Worm (Caenorhabditis elegans) whole organism, L3 larva: ENCODE results near the gene idpa-2.

ENCODE experiments used
- R02D3.7 ChIP-seq: fragments of 150-350 bp; optimal IDR thresholded peaks from 2 replicates; lab custom pipeline; 2014; ENCODE audit warnings: missing biosample characterization, missing genetic modification characterization
- aly-2 ChIP-seq: fragments of 150-350 bp; optimal IDR thresholded peaks from 2 replicates; lab custom pipeline; 2014; ENCODE audit warnings: missing biosample characterization, missing genetic modification characterization
- ama-1 ChIP-seq: fragments of 150-350 bp; optimal IDR thresholded peaks from 2 replicates; lab custom pipeline; 2018
- ceh-28 ChIP-seq: fragments of 150-350 bp; optimal IDR thresholded peaks from 2 replicates; lab custom pipeline; 2014; ENCODE audit warnings: missing biosample characterization, missing genetic modification reagents, missing genetic modification characterization
- ceh-82 ChIP-seq: fragments of 150-350 bp; optimal IDR thresholded peaks from 2 replicates; lab custom pipeline; 2014; ENCODE audit warnings: missing biosample characterization, missing genetic modification characterization
- daf-12 ChIP-seq: fragments of 150-350 bp; optimal IDR thresholded peaks from 2 replicates; lab custom pipeline; 2014; ENCODE audit warnings: missing biosample characterization, missing genetic modification reagents, missing genetic modification characterization
- egl-5 ChIP-seq: fragments of 150-350 bp; optimal IDR thresholded peaks from 2 replicates; lab custom pipeline; 2017; ENCODE audit warnings: missing biosample characterization, missing genetic modification reagents, missing genetic modification characterization, inconsistent platforms
- elt-2 ChIP-seq: sonication (generic microtip); optimal IDR thresholded peaks from 2 replicates; lab custom pipeline; 2016; ENCODE audit warnings: missing genetic modification reagents, mild to moderate bottlenecking, missing genetic modification characterization, missing compliant biosample characterization
- elt-3 ChIP-seq, 3 experiments: fragments of 150-350 bp in 1 of 3; sonication (generic microtip) in 2 of 3; optimal IDR thresholded peaks; 2 replicates in 2 of 3; 4 replicates in 1 of 3; lab custom pipeline; 2014 to 2017; ENCODE audit warnings: missing biosample characterization in 3 of 3, missing genetic modification characterization in 3 of 3
- eor-1 ChIP-seq, 2 experiments: fragments of 150-350 bp; optimal IDR thresholded peaks; 2 replicates each; lab custom pipeline; 2014 to 2018; ENCODE audit warnings: missing biosample characterization in 2 of 2, missing genetic modification characterization in 2 of 2
- fkh-10 ChIP-seq: sonication (generic microtip); optimal IDR thresholded peaks from 2 replicates; lab custom pipeline; 2017; ENCODE audit warnings: missing biosample characterization, missing genetic modification reagents, missing genetic modification characterization
- fkh-2 ChIP-seq: fragments of 150-350 bp; optimal IDR thresholded peaks from 2 replicates; lab custom pipeline; 2014; ENCODE audit warnings: missing biosample characterization, missing genetic modification reagents, missing genetic modification characterization
- fos-1 ChIP-seq: fragments of 150-350 bp; optimal IDR thresholded peaks from 2 replicates; lab custom pipeline; 2014; ENCODE audit warnings: missing biosample characterization, missing genetic modification characterization
- hmg-11 ChIP-seq: sonication (generic microtip); optimal IDR thresholded peaks from 2 replicates; lab custom pipeline; 2016; ENCODE audit warnings: missing genetic modification characterization, missing compliant biosample characterization
- lin-15B ChIP-seq: fragments of 150-350 bp; optimal IDR thresholded peaks from 2 replicates; lab custom pipeline; 2014; ENCODE audit warnings: missing biosample characterization, missing genetic modification characterization
- lin-39 ChIP-seq: fragments of 150-350 bp; optimal IDR thresholded peaks from 2 replicates; lab custom pipeline; 2018; ENCODE audit warnings: missing biosample characterization, missing genetic modification reagents, missing genetic modification characterization
- lsy-12 ChIP-seq: sonication (generic microtip); optimal IDR thresholded peaks from 2 replicates; lab custom pipeline; 2016; ENCODE audit warnings: mild to moderate bottlenecking, missing genetic modification characterization, missing compliant biosample characterization
- mdl-1 ChIP-seq: fragments of 150-350 bp; optimal IDR thresholded peaks from 2 replicates; lab custom pipeline; 2014; ENCODE audit warnings: missing biosample characterization, missing genetic modification characterization
- mml-1 ChIP-seq: fragments of 150-350 bp; sonication (generic microtip); optimal IDR thresholded peaks from 3 replicates; lab custom pipeline; 2014; ENCODE audit warnings: missing biosample characterization, missing genetic modification characterization
- nfya-1 ChIP-seq: sonication (generic microtip); optimal IDR thresholded peaks from 2 replicates; lab custom pipeline; 2017; ENCODE audit warnings: missing genetic modification characterization, mild to moderate bottlenecking, missing compliant biosample characterization, antibody characterized with exemption, moderate library complexity; ENCODE audit not compliant: insufficient read depth
- nhr-11 ChIP-seq: fragments of 150-350 bp; optimal IDR thresholded peaks from 2 replicates; lab custom pipeline; 2014; ENCODE audit warnings: missing biosample characterization, missing genetic modification characterization
- nhr-12 ChIP-seq: fragments of 150-350 bp; optimal IDR thresholded peaks from 2 replicates; lab custom pipeline; 2014; ENCODE audit warnings: missing biosample characterization, missing genetic modification characterization
- nhr-237 ChIP-seq: fragments of 150-350 bp; optimal IDR thresholded peaks from 2 replicates; lab custom pipeline; 2014; ENCODE audit warnings: missing biosample characterization, missing genetic modification characterization
- nhr-25 ChIP-seq: sonication (generic microtip); optimal IDR thresholded peaks from 2 replicates; lab custom pipeline; 2017; ENCODE audit warnings: missing biosample characterization, missing genetic modification characterization
- nhr-28 ChIP-seq: fragments of 150-350 bp; optimal IDR thresholded peaks from 2 replicates; lab custom pipeline; 2014; ENCODE audit warnings: missing biosample characterization, missing genetic modification characterization
- pha-4 ChIP-seq: fragments of 150-350 bp; optimal IDR thresholded peaks from 2 replicates; lab custom pipeline; 2014; ENCODE audit warnings: missing biosample characterization, missing genetic modification reagents, missing genetic modification characterization
- pqm-1 ChIP-seq: fragments of 150-350 bp; optimal IDR thresholded peaks from 2 replicates; lab custom pipeline; 2017; ENCODE audit warnings: missing biosample characterization, missing genetic modification characterization, inconsistent platforms
- sea-2 ChIP-seq: fragments of 150-350 bp; sonication (generic microtip); optimal IDR thresholded peaks from 4 replicates; lab custom pipeline; 2014; ENCODE audit warnings: missing biosample characterization, missing genetic modification reagents, missing genetic modification characterization
- skn-1 ChIP-seq: fragments of 150-350 bp; optimal IDR thresholded peaks from 2 replicates; lab custom pipeline; 2014; ENCODE audit warnings: missing biosample characterization, missing genetic modification characterization
- snpc-4 ChIP-seq: fragments of 150-350 bp; optimal IDR thresholded peaks from 2 replicates; lab custom pipeline; 2014; ENCODE audit warnings: missing biosample characterization, missing genetic modification characterization
- tbx-2 ChIP-seq: sonication (generic microtip); optimal IDR thresholded peaks from 2 replicates; lab custom pipeline; 2016; ENCODE audit warnings: mild to moderate bottlenecking, missing genetic modification characterization, missing compliant biosample characterization
- unc-39 ChIP-seq: sonication (generic microtip); optimal IDR thresholded peaks from 4 replicates; lab custom pipeline; 2017; ENCODE audit warnings: missing biosample characterization, missing genetic modification characterization
- unc-62 ChIP-seq: fragments of 150-350 bp; sonication (generic microtip); optimal IDR thresholded peaks from 4 replicates; lab custom pipeline; 2014; ENCODE audit warnings: missing biosample characterization, missing genetic modification reagents, missing genetic modification characterization
- zag-1 ChIP-seq: fragments of 150-350 bp; optimal IDR thresholded peaks from 2 replicates; lab custom pipeline; 2014; ENCODE audit warnings: missing biosample characterization, missing genetic modification characterization
- ztf-11 ChIP-seq: fragments of 150-350 bp; optimal IDR thresholded peaks from 2 replicates; lab custom pipeline; 2014; ENCODE audit warnings: missing biosample characterization, missing genetic modification characterization
- ztf-4 ChIP-seq: fragments of 150-350 bp; optimal IDR thresholded peaks from 2 replicates; lab custom pipeline; 2014; ENCODE audit warnings: missing biosample characterization, missing genetic modification characterization

idpa-2 gene

DNA sequence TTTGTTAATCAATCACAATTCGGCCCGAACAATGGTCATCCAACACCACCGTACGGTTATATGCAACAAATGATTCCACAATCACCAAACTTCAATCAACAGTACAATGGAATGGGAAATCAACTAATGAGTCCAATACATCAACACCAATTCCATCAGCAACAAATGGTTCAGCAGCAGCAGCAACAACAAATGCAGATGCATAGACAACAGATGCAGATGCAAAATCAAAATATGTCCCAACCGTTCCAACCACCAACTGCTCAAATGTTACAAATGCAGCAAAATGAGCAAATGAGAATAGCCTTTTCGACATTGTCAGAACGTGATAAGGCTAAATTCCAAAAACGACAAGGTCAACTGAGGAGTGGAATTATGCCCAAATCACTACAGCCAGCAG is 16.0 kb downstream of the idpa-2 start:
- TF ChIP-seq nhr-11 (tag; lab: Kevin White, UChicago) (no peak), skn-1 (no peak), elt-3 (tag; optimal IDR thresholded peaks at IDR 0.05; lab: Kevin White, UChicago) (no peak), hmg-11 (tag; lab: Kevin White, UChicago) (no peak), ztf-11 (tag; lab: Kevin White, UChicago) (no peak), nhr-237 (tag; lab: Kevin White, UChicago) (no peak), daf-12 (no peak), mdl-1 (tag; lab: Kevin White, UChicago) (no peak), elt-2 (tag; lab: Kevin White, UChicago) (no peak)

DNA sequence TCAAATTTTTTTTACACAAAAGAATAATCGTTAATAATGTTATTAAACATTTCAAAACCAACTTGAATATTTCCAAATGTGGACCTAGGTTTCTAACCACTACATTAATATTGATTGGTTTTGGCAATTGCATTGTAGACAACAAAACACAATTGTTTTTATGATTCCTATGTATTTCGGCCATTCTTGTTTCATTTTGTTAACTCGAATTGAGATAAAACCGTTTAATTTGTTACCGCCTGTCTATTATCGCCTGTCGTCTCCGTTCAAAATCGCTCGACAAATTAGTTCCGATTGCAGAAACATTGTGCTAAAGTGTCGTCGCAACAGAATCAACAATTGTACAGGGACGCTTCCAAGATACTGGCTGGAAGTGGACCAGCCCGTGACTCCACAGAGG is 21.9 kb downstream of the idpa-2 start, which contains the start of gene let-19:
Gene let-19, plus strand, starts transcription at position 301 of the 400 bp plus-strand sequence.
- TF ChIP-seq lsy-12 = no peak
- no peak for TF ChIP-seq nhr-25 (tag; lab: Kevin White, UChicago)
- no peak for TF ChIP-seq ztf-4 (tag; lab: Kevin White, UChicago)
- TF ChIP-seq unc-39 (tag; lab: Kevin White, UChicago) = no peak
- no peak for TF ChIP-seq ama-1
- TF ChIP-seq fkh-2 (tag; lab: Kevin White, UChicago) = no peak
- no peak for TF ChIP-seq zag-1 (tag; lab: Kevin White, UChicago)
- no peak for TF ChIP-seq daf-12
- TF ChIP-seq nhr-12 = no peak
- TF ChIP-seq tbx-2 = no peak
- TF ChIP-seq lin-15B (tag; lab: Kevin White, UChicago) = no peak

DNA sequence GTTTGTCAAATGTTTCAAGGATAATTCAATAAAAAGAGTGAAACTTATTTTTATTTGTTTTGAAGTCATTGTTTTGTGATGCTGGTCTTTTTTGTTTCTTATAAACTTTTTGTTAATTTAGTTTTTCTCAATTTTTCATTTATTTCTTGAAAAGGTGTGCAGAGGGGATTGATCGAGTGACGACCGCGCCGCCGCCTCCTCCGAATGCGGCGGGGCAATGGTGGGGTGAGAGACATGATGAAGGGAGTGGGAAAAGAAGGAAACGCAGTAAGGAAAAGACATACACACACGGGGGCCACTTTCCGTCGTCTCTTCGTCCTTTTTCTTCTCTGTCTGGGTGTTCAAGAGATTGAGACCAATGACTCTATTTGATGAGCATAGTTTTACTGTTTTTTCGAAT is 23.2 kb downstream of the idpa-2 start:
- TF ChIP-seq nhr-28 (tag; lab: Kevin White, UChicago) (no peak), nhr-25 (tag; lab: Kevin White, UChicago) (no peak), mml-1 (tag; lab: Kevin White, UChicago) (no peak), R02D3.7 (tag; lab: Kevin White, UChicago) (no peak), egl-5 (tag; lab: Kevin White, UChicago) (no peak), fkh-2 (tag; lab: Kevin White, UChicago) (no peak), nhr-12 (no peak), pqm-1 (peak; percentile 18), nhr-237 (tag; lab: Kevin White, UChicago) (no peak), pha-4 (tag; lab: Kevin White, UChicago) (peak; percentile 44), elt-2 (tag; lab: Kevin White, UChicago) (peak; percentile 5), fos-1 (tag; lab: Kevin White, UChicago) (no peak), fkh-10 (GFP tag; lab: Kevin White, UChicago) (no peak), unc-39 (tag; lab: Kevin White, UChicago) (no peak), ztf-4 (tag; lab: Kevin White, UChicago) (no peak), aly-2 (tag; lab: Kevin White, UChicago) (no peak), skn-1 (no peak), sea-2 (GFP tag; lab: Kevin White, UChicago) (no peak), ceh-28 (tag; lab: Kevin White, UChicago) (no peak), zag-1 (tag; lab: Kevin White, UChicago) (no peak), lin-39 (tag; lab: Kevin White, UChicago) (no peak), ceh-82 (tag; lab: Kevin White, UChicago) (no peak), eor-1 (tag; optimal IDR thresholded peaks at IDR 0.05; lab: Kevin White, UChicago) (no peak), lin-15B (tag; lab: Kevin White, UChicago) (no peak), tbx-2 (no peak), hmg-11 (tag; lab: Kevin White, UChicago) (peak; percentile 57), snpc-4 (tag; lab: Kevin White, UChicago) (no peak), nfya-1 (tag; lab: Kevin White, UChicago) (peak; percentile 26)

DNA sequence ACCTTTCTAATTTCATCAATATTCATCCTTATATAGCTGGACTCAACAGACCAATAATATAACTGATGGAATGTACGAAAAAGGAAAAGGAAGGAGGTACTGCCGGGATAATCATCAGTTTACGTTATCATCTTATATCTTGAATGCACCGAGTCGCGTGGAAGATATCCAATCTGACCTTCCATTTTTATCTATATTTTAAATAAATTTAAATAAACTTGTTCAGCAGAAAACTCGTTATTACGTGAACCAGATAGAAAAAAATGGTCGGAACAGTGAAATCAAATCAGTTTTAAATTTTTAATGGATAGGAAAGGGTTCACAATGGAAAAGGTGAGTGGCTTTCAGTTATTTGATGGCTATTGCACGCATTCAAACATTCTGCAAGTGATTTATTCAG is 25.6 kb downstream of the idpa-2 start, which contains the start of gene pah-1:
Gene pah-1, minus strand, starts transcription at position 101 of the 400 bp plus-strand sequence.
- no peak for TF ChIP-seq tbx-2
- TF ChIP-seq pha-4 (tag; lab: Kevin White, UChicago) = no peak
- no peak for TF ChIP-seq skn-1
- TF ChIP-seq ceh-82 (tag; lab: Kevin White, UChicago) = no peak
- TF ChIP-seq fos-1 (tag; lab: Kevin White, UChicago) = no peak
- no peak for TF ChIP-seq daf-12
- TF ChIP-seq lin-39 (tag; lab: Kevin White, UChicago) = no peak
- no peak for TF ChIP-seq lin-15B (tag; lab: Kevin White, UChicago)
- TF ChIP-seq unc-62 (GFP tag; lab: Kevin White, UChicago) = no peak
- no peak for TF ChIP-seq ceh-28 (tag; lab: Kevin White, UChicago)
- TF ChIP-seq nfya-1 (tag; lab: Kevin White, UChicago) = no peak
